Worm (Caenorhabditis elegans): ENCODE results near the gene del-5.

Gene del-5

ce11 chrX:10963453-10964046 is 44.4 kb downstream of the del-5 start, which contains the start of gene nas-10 (continued):
- TF ChIP-seq lin-38 (GFP tag; IDR thresholded peaks at IDR 0.05) (no peak), dve-1 (tag; optimal IDR thresholded peaks at IDR 0.05; ENCODE audit: insufficient read depth) (no peak), nhr-111 (GFP tag; optimal IDR thresholded peaks at IDR 0.05) (peak; percentile 79), hif-1 (tag; optimal IDR thresholded peaks at IDR 0.05) (peak; percentile 5 to 60), Y105C5A.15 (GFP tag; IDR thresholded peaks at IDR 0.05) (peak; percentile 74; the same call in 1 of the 2 replicates)

ce11 chrX:10961724-10962123 is 46.3 kb downstream of the del-5 start:
- no peak for TF ChIP-seq Y5F2A.4 (GFP tag; optimal IDR thresholded peaks at IDR 0.05)
- peak in 1 of 2 experiments; percentile 95 for TF ChIP-seq unc-62 (GFP tag; optimal IDR thresholded peaks at IDR 0.05 in 1 of 2)
- no peak for TF ChIP-seq unc-62 (tag; optimal IDR thresholded peaks at IDR 0.05)
- TF ChIP-seq jun-1 (tag; optimal IDR thresholded peaks at IDR 0.05): no peak
- TF ChIP-seq snpc-1.2 (GFP tag; IDR thresholded peaks at IDR 0.05): no peak

ce11 chrX:10959136-10959535 is 48.8 kb downstream of the del-5 start, which contains the start of gene K09C8.2:
TSS of gene K09C8.2 (plus strand) at chrX:10959436.
- TF ChIP-seq F37D6.2 (tag; optimal IDR thresholded peaks at IDR 0.05): no peak
- no peak for TF ChIP-seq hlh-11 (tag; optimal IDR thresholded peaks at IDR 0.05)
- no peak for TF ChIP-seq tag-97 (GFP tag; IDR thresholded peaks at IDR 0.05)
- TF ChIP-seq nhr-25 (tag; optimal IDR thresholded peaks at IDR 0.05; ENCODE audit: borderline replicate concordance, insufficient read depth): no peak
- no peak for TF ChIP-seq aha-1 (tag)
- TF ChIP-seq pha-4 (GFP tag; IDR thresholded peaks at IDR 0.05): no peak
- no peak for TF ChIP-seq pha-4 (tag; optimal IDR thresholded peaks at IDR 0.05)
- TF ChIP-seq fkh-10 (GFP tag; optimal IDR thresholded peaks at IDR 0.05): no peak
- TF ChIP-seq ces-1 (GFP tag; optimal IDR thresholded peaks at IDR 0.05): no peak
- no peak for TF ChIP-seq ceh-32 (tag; optimal IDR thresholded peaks at IDR 0.05; ENCODE audit: poor library complexity)
- TF ChIP-seq madf-5 (GFP tag; IDR thresholded peaks at IDR 0.05): no peak
- no peak for TF ChIP-seq daf-19 (GFP tag; conservative IDR thresholded peaks at IDR 0.05)
- TF ChIP-seq spr-1 (tag; optimal IDR thresholded peaks at IDR 0.05): no peak
- no peak for TF ChIP-seq dmd-9 (GFP tag; IDR thresholded peaks at IDR 0.05)
- TF ChIP-seq ztf-11 (tag; optimal IDR thresholded peaks at IDR 0.05): no peak
- no peak for TF ChIP-seq ceh-28 (tag; optimal IDR thresholded peaks at IDR 0.05)
- no peak for TF ChIP-seq nhr-6 (tag; optimal IDR thresholded peaks at IDR 0.05)
- TF ChIP-seq dmd-8 (GFP tag; IDR thresholded peaks at IDR 0.05): no peak
- no peak for TF ChIP-seq nhr-76 (tag; optimal IDR thresholded peaks at IDR 0.05)

DNA sequence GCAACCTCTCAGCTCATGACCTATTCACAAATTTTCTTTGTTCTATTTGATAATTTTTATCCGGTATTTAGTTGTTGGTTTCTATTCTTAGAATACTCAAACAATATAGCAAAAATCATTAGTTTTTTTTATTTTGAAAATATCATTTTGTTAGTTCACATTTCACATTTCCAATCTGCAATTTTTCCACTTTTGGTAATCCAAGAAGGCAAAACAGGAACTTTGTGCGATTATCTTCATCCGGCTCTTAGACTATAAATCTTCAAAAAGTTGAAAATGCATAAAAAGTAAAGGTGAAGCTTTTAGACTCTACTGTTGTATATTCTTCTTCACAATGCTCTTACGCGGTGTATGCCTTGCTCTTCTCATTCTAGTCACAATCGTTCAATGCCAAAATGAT is 49.6 kb downstream of the del-5 start, which contains the start of gene nlp-19:
TSS of gene nlp-19 (plus strand) at position 301 of the 400 bp plus-strand sequence.
- TF ChIP-seq nhr-10 (tag; optimal IDR thresholded peaks at IDR 0.05) (no peak), snpc-4 (tag; optimal IDR thresholded peaks at IDR 0.05) (no peak), hmg-1.1 (GFP tag; IDR thresholded peaks at IDR 0.05) (no peak)

DNA sequence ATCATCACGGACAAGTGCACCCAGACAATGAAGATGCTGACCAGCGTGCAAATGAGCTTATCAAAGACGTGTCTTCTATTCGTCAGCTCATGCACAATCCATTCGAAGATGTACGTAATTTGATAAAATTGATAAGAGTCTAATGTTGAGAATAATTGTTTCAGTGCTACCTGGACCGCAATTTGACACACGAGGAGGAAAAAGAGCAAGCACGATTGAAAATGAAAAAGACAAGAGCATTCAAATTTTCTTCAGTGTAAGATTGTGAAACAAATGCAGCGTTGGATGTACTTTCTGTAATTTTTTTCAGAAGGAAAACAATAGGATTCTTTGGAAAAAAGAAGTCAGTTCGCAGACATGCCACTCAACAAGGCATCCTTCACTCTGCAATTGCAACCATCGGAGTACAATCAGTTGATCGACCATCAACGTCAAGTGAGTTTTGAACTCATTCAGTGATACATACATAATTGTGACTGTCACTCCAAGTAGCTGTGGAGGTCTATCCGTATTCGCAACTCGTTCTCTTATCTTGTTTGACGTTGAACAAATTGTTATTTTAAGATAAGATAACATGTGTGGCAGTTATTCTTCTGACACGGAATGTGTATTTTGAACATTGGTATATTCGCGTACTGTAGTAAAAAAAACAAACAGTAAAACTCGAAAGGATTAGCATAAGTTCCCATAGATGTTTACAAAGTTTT is 50.9 kb downstream of the del-5 start:
- TF ChIP-seq php-3 (GFP tag; IDR thresholded peaks at IDR 0.05): 0 out of 2 replicates have a peak, but pooled peaks have one; percentile 48
- TF ChIP-seq nhr-77 (tag; optimal IDR thresholded peaks at IDR 0.05): no peak
- TF ChIP-seq dmd-6 (GFP tag; IDR thresholded peaks at IDR 0.05): peak; percentile 89
- TF ChIP-seq D1046.2 (GFP tag; IDR thresholded peaks at IDR 0.05): no peak
- no peak for TF ChIP-seq attf-4 (tag; optimal IDR thresholded peaks at IDR 0.05)
- TF ChIP-seq unc-130 (GFP tag; optimal IDR thresholded peaks at IDR 0.05): no peak
- TF ChIP-seq lin-13 (GFP tag; optimal IDR thresholded peaks at IDR 0.05): no peak
- peak; percentile 5 for TF ChIP-seq pqm-1 (tag; optimal IDR thresholded peaks at IDR 0.05)
- no peak for TF ChIP-seq mdl-1 (tag; optimal IDR thresholded peaks at IDR 0.05)
- no peak for TF ChIP-seq Y75B8A.6 (GFP tag; IDR thresholded peaks at IDR 0.05)
- no peak for TF ChIP-seq skn-1 (tag; optimal IDR thresholded peaks at IDR 0.05)
- no peak for TF ChIP-seq ctbp-1 (GFP tag; IDR thresholded peaks at IDR 0.05)
- peak in 1 of 2 experiments; percentile 92 for TF ChIP-seq unc-62 (GFP tag; optimal IDR thresholded peaks at IDR 0.05 in 1 of 2)
- TF ChIP-seq unc-62 (tag; optimal IDR thresholded peaks at IDR 0.05): no peak
- TF ChIP-seq dmd-8 (GFP tag; IDR thresholded peaks at IDR 0.05): no peak
- TF ChIP-seq nhr-48 (tag; optimal IDR thresholded peaks at IDR 0.05): peak; percentile 25

Measured in whole organism, L4 larva.